Fruit fly (Drosophila melanogaster) whole organism, embryonic: ENCODE data around the gene Tango2.

Source experiments
- Bgb ChIP-seq: fragments of 200-800 bp; sonication (Bioruptor generic); IDR thresholded peaks from 2 replicates; pipeline ENCODE4 v1.3.6; 2022; ENCODE audit warnings: missing biosample characterization, missing genetic modification characterization; ENCODE audit not compliant: partially characterized antibody
- CG11398 ChIP-seq: fragments of 200-800 bp; sonication (Bioruptor generic); optimal IDR thresholded peaks from 2 replicates; lab custom pipeline; 2016; ENCODE audit warnings: missing biosample characterization, missing genetic modification characterization
- CG12769 ChIP-seq: fragments of 200-800 bp; sonication (Bioruptor generic); optimal IDR thresholded peaks from 2 replicates; lab custom pipeline; 2019; ENCODE audit warnings: missing biosample characterization, mild to moderate bottlenecking, missing genetic modification characterization, moderate library complexity
- CG14441 ChIP-seq: fragments of 200-800 bp; sonication (Bioruptor generic); IDR thresholded peaks from 2 replicates; pipeline ENCODE4 v1.3.6; 2022; ENCODE audit warnings: missing biosample characterization, missing genetic modification characterization
- CG15073 ChIP-seq: fragments of 200-800 bp; sonication (Bioruptor generic); optimal IDR thresholded peaks from 2 replicates; lab custom pipeline; 2016; ENCODE audit warnings: missing biosample characterization, missing genetic modification characterization
- CG16815 ChIP-seq: fragments of 200-800 bp; sonication (Bioruptor generic); optimal IDR thresholded peaks from 3 replicates; lab custom pipeline; 2017; ENCODE audit warnings: missing biosample characterization, mild to moderate bottlenecking, missing genetic modification characterization
- CG17359 ChIP-seq: fragments of 200-800 bp; sonication (Bioruptor generic); optimal IDR thresholded peaks from 3 replicates; lab custom pipeline; 2018; ENCODE audit warnings: missing biosample characterization, mild to moderate bottlenecking, missing genetic modification characterization, moderate library complexity
- CG17912 ChIP-seq: fragments of 200-800 bp; sonication (Bioruptor generic); optimal IDR thresholded peaks from 2 replicates; lab custom pipeline; 2018; ENCODE audit warnings: missing biosample characterization, mild to moderate bottlenecking, missing genetic modification characterization
- CG18011 ChIP-seq: fragments of 200-800 bp; sonication (Bioruptor generic); optimal IDR thresholded peaks from 2 replicates; lab custom pipeline; 2017; ENCODE audit warnings: missing biosample characterization, missing genetic modification characterization, mild to moderate bottlenecking, moderate library complexity, missing genotype
- CG31224 ChIP-seq: fragments of 200-800 bp; sonication (Bioruptor generic); IDR thresholded peaks from 2 replicates; pipeline ENCODE4 v1.3.6; 2022; ENCODE audit warnings: missing biosample characterization, missing genetic modification characterization
- CG32767 ChIP-seq: fragments of 200-800 bp; sonication (Bioruptor generic); IDR thresholded peaks from 2 replicates; pipeline ENCODE4 v1.3.6; 2022; ENCODE audit warnings: missing biosample characterization, missing genetic modification characterization
- CG4404 ChIP-seq: fragments of 200-800 bp; sonication (Bioruptor generic); IDR thresholded peaks from 2 replicates; pipeline ENCODE4 v1.3.6; 2022; ENCODE audit warnings: missing biosample characterization, missing genetic modification characterization
- CG4707 ChIP-seq: fragments of 200-800 bp; sonication (Bioruptor generic); optimal IDR thresholded peaks from 2 replicates; lab custom pipeline; 2018; ENCODE audit warnings: missing biosample characterization, mild to moderate bottlenecking, missing genetic modification characterization, moderate library complexity
- CG6654 ChIP-seq: fragments of 200-800 bp; sonication (Bioruptor generic); optimal IDR thresholded peaks from 2 replicates; lab custom pipeline; 2017; ENCODE audit warnings: missing biosample characterization, mild to moderate bottlenecking, missing genetic modification characterization
- CG6791 ChIP-seq: fragments of 200-800 bp; sonication (Bioruptor generic); IDR thresholded peaks from 3 replicates; pipeline ENCODE4 v1.3.6; 2022; ENCODE audit warnings: missing biosample characterization, missing genetic modification characterization; ENCODE audit not compliant: partially characterized antibody
- CG7928 ChIP-seq: fragments of 200-800 bp; sonication (Bioruptor generic); optimal IDR thresholded peaks from 2 replicates; lab custom pipeline; 2017; ENCODE audit warnings: missing biosample characterization, mild to moderate bottlenecking, missing genetic modification characterization
- CG9797 ChIP-seq: fragments of 200-800 bp; sonication (Bioruptor generic); optimal IDR thresholded peaks from 3 replicates; lab custom pipeline; 2018; ENCODE audit warnings: missing biosample characterization, mild to moderate bottlenecking, missing genetic modification characterization
- Dp ChIP-seq: fragments of 200-800 bp; sonication (Bioruptor generic); optimal IDR thresholded peaks from 2 replicates; lab custom pipeline; 2018; ENCODE audit warnings: missing biosample characterization, mild to moderate bottlenecking, missing genetic modification characterization, moderate library complexity
- Fer2 ChIP-seq: fragments of 200-800 bp; sonication (Bioruptor generic); optimal IDR thresholded peaks from 2 replicates; lab custom pipeline; 2018; ENCODE audit warnings: missing biosample characterization, mild to moderate bottlenecking, missing genetic modification characterization, moderate library complexity
- Hand ChIP-seq: fragments of 200-800 bp; sonication (Bioruptor generic); optimal IDR thresholded peaks from 2 replicates; lab custom pipeline; 2017; ENCODE audit warnings: mild to moderate bottlenecking, missing biosample characterization, missing genetic modification reagents, missing genetic modification characterization
- HmgD ChIP-seq: fragments of 200-800 bp; sonication (Bioruptor generic); optimal IDR thresholded peaks from 3 replicates; lab custom pipeline; 2016; ENCODE audit warnings: missing biosample characterization, missing genetic modification characterization
- HmgZ ChIP-seq: fragments of 200-800 bp; sonication (Bioruptor generic); optimal IDR thresholded peaks from 2 replicates; lab custom pipeline; 2018; ENCODE audit warnings: missing biosample characterization, mild to moderate bottlenecking, missing genetic modification characterization
- Kr ChIP-seq: fragments of 200-800 bp; sonication (Bioruptor generic); optimal IDR thresholded peaks from 2 replicates; lab custom pipeline; 2017; ENCODE audit warnings: missing biosample characterization, mild to moderate bottlenecking, missing genetic modification characterization
- Lim3 ChIP-seq: fragments of 200-800 bp; sonication (Bioruptor generic); IDR thresholded peaks from 2 replicates; pipeline ENCODE4 v1.3.6; 2022; ENCODE audit warnings: missing biosample characterization, missing genetic modification characterization
- Meics ChIP-seq: fragments of 200-800 bp; sonication (Bioruptor generic); optimal IDR thresholded peaks from 2 replicates; lab custom pipeline; 2017; ENCODE audit warnings: missing biosample characterization, mild to moderate bottlenecking, missing genetic modification characterization
- Myb ChIP-seq: fragments of 200-800 bp; sonication (Bioruptor generic); optimal IDR thresholded peaks from 2 replicates; lab custom pipeline; 2016; ENCODE audit warnings: missing biosample characterization, missing genetic modification characterization
- Nf-YB ChIP-seq: fragments of 200-800 bp; sonication (Bioruptor generic); optimal IDR thresholded peaks from 3 replicates; lab custom pipeline; 2019; ENCODE audit warnings: missing biosample characterization, mild to moderate bottlenecking, missing genetic modification characterization, moderate library complexity
- Sin3A ChIP-seq: fragments of >200 bp; optimal IDR thresholded peaks from 2 replicates; lab custom pipeline; 2018
- TFAM ChIP-seq: fragments of 200-800 bp; sonication (Bioruptor generic); optimal IDR thresholded peaks from 2 replicates; lab custom pipeline; 2017; ENCODE audit warnings: missing biosample characterization, missing genetic modification characterization, inconsistent platforms
- Vsx1 ChIP-seq: fragments of 200-800 bp; sonication (Bioruptor generic); optimal IDR thresholded peaks from 2 replicates; lab custom pipeline; 2017; ENCODE audit warnings: missing biosample characterization, mild to moderate bottlenecking, missing genetic modification characterization, missing genetic modification reagents
- az2 ChIP-seq: fragments of 200-800 bp; sonication (Bioruptor generic); optimal IDR thresholded peaks from 3 replicates; lab custom pipeline; 2016; ENCODE audit warnings: missing biosample characterization, missing genetic modification characterization
- bcd ChIP-seq: fragments of 200-800 bp; sonication (Bioruptor generic); optimal IDR thresholded peaks from 2 replicates; lab custom pipeline; 2017; ENCODE audit warnings: missing biosample characterization, mild to moderate bottlenecking, missing genetic modification characterization
- corto ChIP-seq: fragments of 200-800 bp; sonication (Bioruptor generic); optimal IDR thresholded peaks from 2 replicates; lab custom pipeline; 2016; ENCODE audit warnings: missing biosample characterization, mild to moderate bottlenecking, missing genetic modification characterization, moderate library complexity
- crol ChIP-seq: fragments of 200-800 bp; sonication (Bioruptor generic); IDR thresholded peaks from 2 replicates; pipeline ENCODE4 v1.3.6; 2022; ENCODE audit warnings: missing biosample characterization, missing genetic modification characterization
- danr ChIP-seq: fragments of 200-800 bp; sonication (Bioruptor generic); IDR thresholded peaks from 2 replicates; pipeline ENCODE4 v1.3.6; 2022; ENCODE audit warnings: missing biosample characterization, missing genetic modification characterization
- dpn ChIP-seq, 2 experiments: fragments of 200-800 bp; sonication (Bioruptor generic); optimal IDR thresholded peaks; 3 replicates each; lab custom pipeline; 2016; ENCODE audit warnings: missing biosample characterization in 2 of 2, missing genetic modification characterization in 2 of 2
- eve ChIP-seq, 2 experiments: fragments of >200 bp; optimal IDR thresholded peaks; 2 replicates each; lab custom pipeline; 2017; ENCODE audit warnings: missing biosample characterization in 2 of 2, missing genetic modification characterization in 2 of 2
- fru ChIP-seq: fragments of >200 bp; optimal IDR thresholded peaks from 2 replicates; lab custom pipeline; 2017
- fu2 ChIP-seq: fragments of 200-800 bp; sonication (Bioruptor generic); optimal IDR thresholded peaks from 2 replicates; lab custom pipeline; 2016; ENCODE audit warnings: missing biosample characterization, missing genetic modification characterization
- gcm2 ChIP-seq: fragments of 200-800 bp; sonication (Bioruptor generic); optimal IDR thresholded peaks from 2 replicates; lab custom pipeline; 2016; ENCODE audit warnings: missing biosample characterization, missing genetic modification characterization
- gfzf ChIP-seq: fragments of 200-800 bp; sonication (Bioruptor generic); optimal IDR thresholded peaks from 2 replicates; lab custom pipeline; 2016; ENCODE audit warnings: missing biosample characterization, mild to moderate bottlenecking, missing genetic modification characterization, moderate library complexity
- kay ChIP-seq: fragments of 200-800 bp; sonication (Bioruptor generic); optimal IDR thresholded peaks from 2 replicates; lab custom pipeline; 2016; ENCODE audit warnings: missing biosample characterization, missing genetic modification characterization
- nmo ChIP-seq: fragments of 200-800 bp; sonication (Bioruptor generic); optimal IDR thresholded peaks from 2 replicates; lab custom pipeline; 2018; ENCODE audit warnings: missing biosample characterization, mild to moderate bottlenecking, missing genetic modification characterization, moderate library complexity
- odd ChIP-seq: fragments of 200-800 bp; sonication (Bioruptor generic); optimal IDR thresholded peaks from 2 replicates; lab custom pipeline; 2017; ENCODE audit warnings: missing biosample characterization, mild to moderate bottlenecking, missing genetic modification characterization
- peb ChIP-seq: fragments of 200-800 bp; sonication (Bioruptor generic); IDR thresholded peaks from 2 replicates; pipeline ENCODE4 v1.3.6; 2022; ENCODE audit warnings: missing biosample characterization, missing genetic modification characterization
- sd ChIP-seq: fragments of 200-800 bp; sonication (Bioruptor generic); optimal IDR thresholded peaks from 3 replicates; lab custom pipeline; 2018; ENCODE audit warnings: missing biosample characterization, mild to moderate bottlenecking, missing genetic modification characterization, moderate library complexity
- sqz ChIP-seq: fragments of 200-800 bp; sonication (Bioruptor generic); optimal IDR thresholded peaks from 3 replicates; lab custom pipeline; 2018; ENCODE audit warnings: missing biosample characterization, mild to moderate bottlenecking, missing genetic modification characterization
- stwl ChIP-seq: fragments of 200-800 bp; sonication (Bioruptor generic); optimal IDR thresholded peaks from 3 replicates; lab custom pipeline; 2018; ENCODE audit warnings: missing biosample characterization, mild to moderate bottlenecking, missing genetic modification characterization, moderate library complexity
- toy ChIP-seq: fragments of 200-800 bp; sonication (Bioruptor generic); IDR thresholded peaks from 2 replicates; pipeline ENCODE4 v1.3.6; 2022; ENCODE audit warnings: missing biosample characterization, missing genetic modification characterization
- wor ChIP-seq: fragments of 200-800 bp; sonication (Bioruptor generic); IDR thresholded peaks from 2 replicates; pipeline ENCODE4 v1.3.6; 2022; ENCODE audit warnings: missing biosample characterization, missing genetic modification characterization
- zfh2 ChIP-seq: fragments of 200-800 bp; sonication (Bioruptor generic); optimal IDR thresholded peaks from 2 replicates; lab custom pipeline; 2016; ENCODE audit warnings: missing biosample characterization, missing genetic modification characterization

The Tango2 gene

DNA sequence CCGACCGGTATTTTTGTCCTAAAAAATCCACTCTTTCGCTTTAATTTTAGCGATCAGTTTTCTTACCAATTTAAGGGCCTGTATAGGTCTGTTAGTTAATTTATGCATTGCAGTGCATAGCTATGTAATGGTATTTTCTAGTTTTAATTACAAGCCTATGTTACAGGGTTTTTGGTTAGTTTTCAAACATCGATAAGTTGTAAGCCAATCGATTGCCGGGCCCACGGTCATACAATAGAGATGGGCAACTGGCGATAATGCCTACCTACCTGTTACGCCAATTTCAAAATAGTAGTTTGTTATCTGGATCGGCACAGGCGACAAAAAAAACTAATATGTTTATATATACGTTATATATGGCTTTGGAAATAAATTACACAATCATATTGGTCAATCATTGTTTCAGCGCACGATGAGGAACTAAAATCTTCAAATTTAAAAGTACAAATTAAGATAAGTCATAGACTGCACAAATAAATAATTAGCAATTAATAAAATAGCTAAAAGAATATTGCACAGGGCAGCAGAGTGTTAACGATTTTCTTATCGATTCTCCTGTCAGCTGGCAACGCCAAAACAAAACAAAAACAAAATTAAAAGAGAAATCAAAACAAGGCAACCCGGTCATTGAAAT, at the start of gene Tango2, which contains the start of gene tth (continued):
- peak; percentile 85 for TF ChIP-seq CG9797 (GFP tag; lab: Kevin White, UChicago)
- peak; percentile 30 for TF ChIP-seq Nf-YB
- peak; percentile 32; the same call in 1 of the 2 replicates for TF ChIP-seq CG32767 (GFP tag; lab: Robert Waterston, UW)
- TF ChIP-seq fru (lab: Kevin White, UChicago) = no peak
- peak; percentile 19 for TF ChIP-seq stwl (tag; lab: Kevin White, UChicago)
- TF ChIP-seq Lim3 (GFP tag; lab: Robert Waterston, UW) = no peak
- peak; percentile 69 for TF ChIP-seq bcd (GFP tag; lab: Kevin White, UChicago)
- TF ChIP-seq Sin3A (lab: Kevin White, UChicago) = peak; percentile 94
- TF ChIP-seq gfzf (GFP tag; lab: Kevin White, UChicago) = peak; percentile 89
- peak; percentile 61 for TF ChIP-seq CG17359 (tag; lab: Kevin White, UChicago)
- TF ChIP-seq toy (GFP tag; lab: Robert Waterston, UW) = no peak
- TF ChIP-seq Kr (GFP tag; lab: Kevin White, UChicago) = no peak
- TF ChIP-seq zfh2 (GFP tag; lab: Kevin White, UChicago) = peak; percentile 80
- peak; percentile 28 for TF ChIP-seq CG18011 (GFP tag; lab: Kevin White, UChicago)
- no peak for TF ChIP-seq Hand (GFP tag; lab: Kevin White, UChicago)
- peak; percentile 74 for TF ChIP-seq CG12769 (tag; lab: Kevin White, UChicago)
- no peak for TF ChIP-seq wor (GFP tag; lab: Robert Waterston, UW)
- TF ChIP-seq CG31224 (GFP tag; lab: Robert Waterston, UW) = peak; percentile 65
- TF ChIP-seq peb = no peak
- no peak for TF ChIP-seq TFAM
- peak; percentile 59 for TF ChIP-seq HmgZ (tag; lab: Kevin White, UChicago)
- peak; percentile 40 for TF ChIP-seq CG11398 (GFP tag; lab: Kevin White, UChicago)
- peak; percentile 77 for TF ChIP-seq CG4404
- TF ChIP-seq Fer2 (tag; lab: Kevin White, UChicago) = peak; percentile 46
- TF ChIP-seq CG15073 (GFP tag; lab: Kevin White, UChicago) = no peak
- peak; percentile 2 for TF ChIP-seq sqz
- TF ChIP-seq az2 (GFP tag; lab: Kevin White, UChicago) = peak; percentile 91
- TF ChIP-seq nmo (GFP tag; lab: Kevin White, UChicago) = peak; percentile 83
- peak; percentile 72 for TF ChIP-seq CG17912 (GFP tag; lab: Kevin White, UChicago)
- TF ChIP-seq Myb (GFP tag; lab: Kevin White, UChicago) = peak; percentile 69
- peak; percentile 44 for TF ChIP-seq CG7928 (GFP tag; lab: Kevin White, UChicago)
- no peak for TF ChIP-seq CG4707 (GFP tag; lab: Kevin White, UChicago)
- peak; percentile 59 for TF ChIP-seq CG16815 (GFP tag; lab: Kevin White, UChicago)
- peak; percentile 63 for TF ChIP-seq CG14441 (GFP tag; lab: Robert Waterston, UW)
- TF ChIP-seq CG6654 (GFP tag; lab: Kevin White, UChicago) = no peak
- no peak for TF ChIP-seq crol (GFP tag; lab: Robert Waterston, UW)
- peak; percentile 79 for TF ChIP-seq Meics (GFP tag; lab: Kevin White, UChicago)
- TF ChIP-seq odd (GFP tag; lab: Kevin White, UChicago) = no peak
- TF ChIP-seq eve (GFP tag; optimal IDR thresholded peaks at IDR 0.05; lab: Kevin White, UChicago) = no peak
- no peak for TF ChIP-seq Vsx1 (GFP tag; lab: Kevin White, UChicago)
- TF ChIP-seq Dp (GFP tag; lab: Kevin White, UChicago) = peak; percentile 72
- peak; percentile 72 to 76 for TF ChIP-seq dpn (GFP tag; optimal IDR thresholded peaks at IDR 0.05; lab: Kevin White, UChicago)
- peak; percentile 71 for TF ChIP-seq CG6791 (GFP tag; lab: Robert Waterston, UW)
- no peak for TF ChIP-seq corto (GFP tag; lab: Kevin White, UChicago)
- peak; percentile 60 for TF ChIP-seq fu2 (GFP tag; lab: Kevin White, UChicago)
- TF ChIP-seq sd (tag; lab: Kevin White, UChicago) = no peak
- peak; percentile 42; the same call in 1 of the 2 replicates for TF ChIP-seq danr
- TF ChIP-seq gcm2 = no peak
- peak; percentile 27 for TF ChIP-seq kay (GFP tag; lab: Kevin White, UChicago)
- peak; percentile 55 for TF ChIP-seq Bgb
- no peak for TF ChIP-seq HmgD (GFP tag; lab: Kevin White, UChicago)
